Worm (Caenorhabditis elegans): Measurements from ENCODE around the gene srab-3.

DNA sequence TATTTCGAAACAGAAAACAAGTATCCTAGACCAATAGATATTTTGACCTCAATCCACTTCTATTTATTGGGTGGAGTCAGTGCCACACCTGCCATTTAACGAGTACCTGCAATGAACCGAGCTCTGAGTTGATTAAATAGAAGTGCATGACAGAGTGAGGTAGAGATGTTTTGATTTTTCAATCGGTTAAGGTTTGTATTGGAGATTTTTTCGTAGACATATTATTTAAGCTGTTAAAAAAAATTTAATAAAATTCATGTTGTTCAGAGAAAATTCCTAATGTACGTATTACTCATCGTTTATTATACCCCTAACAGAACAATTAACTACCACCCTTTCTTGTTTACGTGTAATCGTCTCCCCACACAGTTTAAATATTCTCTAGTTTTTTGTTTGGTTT, 47.8 kb upstream of the srab-3 start, which contains the start of gene srx-38:
- TF ChIP-seq nhr-77 (tag; optimal IDR thresholded peaks at IDR 0.05) (no peak), mdl-1 (tag; optimal IDR thresholded peaks at IDR 0.05) (no peak), snpc-4 (tag; optimal IDR thresholded peaks at IDR 0.05) (no peak), elt-3 (tag; optimal IDR thresholded peaks at IDR 0.05) (no peak), ama-1 (optimal IDR thresholded peaks at IDR 0.05) (no peak), nhr-11 (tag; optimal IDR thresholded peaks at IDR 0.05) (no peak), crh-2 (tag; optimal IDR thresholded peaks at IDR 0.05) (no peak)
